Worm (Caenorhabditis elegans) whole organism, early embryonic: ENCODE results near the gene ram-5.

ENCODE experiments used
- aly-1 ChIP-seq: sonication (generic microtip); optimal IDR thresholded peaks from 2 replicates; lab custom pipeline; 2016; ENCODE audit warnings: missing genetic modification characterization, missing compliant biosample characterization
- ama-1 ChIP-seq: fragments of 150-350 bp; optimal IDR thresholded peaks from 2 replicates; lab custom pipeline; 2014
- ceh-36 ChIP-seq: sonication (generic microtip); optimal IDR thresholded peaks from 2 replicates; lab custom pipeline; 2016; ENCODE audit warnings: missing genetic modification characterization, inconsistent platforms, missing compliant biosample characterization
- ets-7 ChIP-seq: sonication (generic microtip); optimal IDR thresholded peaks from 2 replicates; lab custom pipeline; 2016; ENCODE audit warnings: missing genotype, missing genetic modification characterization, missing compliant biosample characterization
- flt-1 ChIP-seq: fragments of 200-800 bp; sonication (Bioruptor generic); IDR thresholded peaks from 2 replicates; pipeline ENCODE4 v1.3.6; 2022; ENCODE audit warnings: missing genetic modification characterization, missing compliant biosample characterization
- hmg-4 ChIP-seq: fragments of 200-800 bp; sonication (Bioruptor generic); optimal IDR thresholded peaks from 2 replicates; lab custom pipeline; 2018; ENCODE audit warnings: mild to moderate bottlenecking, missing genetic modification characterization, missing compliant biosample characterization
- hnd-1 ChIP-seq: sonication (generic microtip); optimal IDR thresholded peaks from 2 replicates; lab custom pipeline; 2016; ENCODE audit warnings: missing genetic modification characterization, missing compliant biosample characterization
- pes-1 ChIP-seq: fragments of 200-800 bp; sonication (Bioruptor generic); IDR thresholded peaks from 2 replicates; pipeline ENCODE4 v1.3.6; 2022; ENCODE audit warnings: missing genetic modification reagents, missing genetic modification characterization, missing compliant biosample characterization
- scrt-1 ChIP-seq: fragments of 200-800 bp; sonication (Bioruptor generic); IDR thresholded peaks from 2 replicates; pipeline ENCODE4 v1.3.6; 2022; ENCODE audit warnings: missing genetic modification characterization, missing compliant biosample characterization
- sea-1 ChIP-seq: fragments of 200-800 bp; sonication (Bioruptor generic); conservative IDR thresholded peaks from 2 replicates; pipeline ENCODE4 v1.3.6; 2022; ENCODE audit warnings: missing genetic modification characterization, missing compliant biosample characterization
- tra-4 ChIP-seq: sonication (generic microtip); optimal IDR thresholded peaks from 2 replicates; lab custom pipeline; 2017; ENCODE audit warnings: missing genetic modification characterization, missing compliant biosample characterization

ce11 chrX:14566047-14566446 is 16.1 kb downstream of the ram-5 start:
- TF ChIP-seq tra-4 (tag; lab: Kevin White, UChicago) (no peak), sea-1 (GFP tag; lab: Robert Waterston, UW) (no peak), hnd-1 (tag; lab: Kevin White, UChicago) (no peak), pes-1 (GFP tag; lab: Robert Waterston, UW) (no peak), hmg-4 (GFP tag; lab: Kevin White, UChicago) (no peak), scrt-1 (GFP tag; lab: Robert Waterston, UW) (no peak), ets-7 (tag; lab: Kevin White, UChicago) (no peak), ceh-36 (no peak), ama-1 (lab: Kevin White, UChicago) (no peak), aly-1 (no peak), flt-1 (no peak)
